Fruit fly (Drosophila melanogaster): ENCODE measurements around the gene CG8516.

- TF ChIP-seq sv (GFP tag; optimal IDR thresholded peaks at IDR 0.05): no peak
- no peak for TF ChIP-seq br (GFP tag; optimal IDR thresholded peaks at IDR 0.05)
- no peak for TF ChIP-seq h (GFP tag; optimal IDR thresholded peaks at IDR 0.05)
- TF ChIP-seq usp (GFP tag; optimal IDR thresholded peaks at IDR 0.05): no peak
- TF ChIP-seq Myc (optimal IDR thresholded peaks at IDR 0.05): no peak
- no peak for TF ChIP-seq psq (GFP tag; optimal IDR thresholded peaks at IDR 0.05)
- no peak for TF ChIP-seq CG32264 (GFP tag; optimal IDR thresholded peaks at IDR 0.05)
- TF ChIP-seq Abd-B (GFP tag; optimal IDR thresholded peaks at IDR 0.05): no peak
- TF ChIP-seq GATAd (GFP tag; optimal IDR thresholded peaks at IDR 0.05): no peak
- no peak for TF ChIP-seq OdsH (GFP tag; optimal IDR thresholded peaks at IDR 0.05)
- no peak for TF ChIP-seq Mio (GFP tag; optimal IDR thresholded peaks at IDR 0.05)
- TF ChIP-seq Dfd (GFP tag; optimal IDR thresholded peaks at IDR 0.05): no peak
Measured at dm6 chr3R:9754487-9754886, 38.6 kb upstream of the CG8516 start, which contains the start of gene Tti1.

All from whole organism, wandering third instar larva.